Worm (Caenorhabditis elegans) whole organism, young adult: ENCODE measurements around the gene C05D9.9.

ENCODE experiments used
- B0035.1 ChIP-seq: sonication (generic microtip); optimal IDR thresholded peaks from 2 replicates; lab custom pipeline; 2016; ENCODE audit warnings: missing genetic modification characterization, mild to moderate bottlenecking, missing compliant biosample characterization, missing genotype, missing genetic modification reagents
- C06A6.2 ChIP-seq: fragments of 200-800 bp; sonication (Bioruptor generic); conservative IDR thresholded peaks from 2 replicates; pipeline ENCODE4 v1.3.6; 2022; ENCODE audit warnings: missing genetic modification characterization, missing compliant biosample characterization
- C17E4.6 ChIP-seq: fragments of 200-800 bp; sonication (Bioruptor generic); IDR thresholded peaks from 2 replicates; pipeline ENCODE4 v1.3.6; 2022; ENCODE audit warnings: missing genetic modification reagents, missing genetic modification characterization, missing compliant biosample characterization
- D2030.7 ChIP-seq: fragments of 200-800 bp; sonication (Bioruptor generic); IDR thresholded peaks from 2 replicates; pipeline ENCODE4 v1.3.6; 2022; ENCODE audit warnings: missing genetic modification reagents, missing genetic modification characterization, missing compliant biosample characterization
- F10E7.11 ChIP-seq: sonication (generic microtip); optimal IDR thresholded peaks from 2 replicates; lab custom pipeline; 2017; ENCODE audit warnings: mild to moderate bottlenecking, missing genetic modification characterization, moderate library complexity, missing compliant biosample characterization
- F23B12.7 ChIP-seq: sonication (generic microtip); optimal IDR thresholded peaks from 2 replicates; lab custom pipeline; 2017; ENCODE audit warnings: missing genetic modification characterization, mild to moderate bottlenecking, missing compliant biosample characterization, antibody characterized with exemption, moderate library complexity; ENCODE audit not compliant: insufficient read depth
- K12H6.12 ChIP-seq: fragments of 200-800 bp; sonication (Bioruptor generic); optimal IDR thresholded peaks from 2 replicates; lab custom pipeline; 2018; ENCODE audit warnings: mild to moderate bottlenecking, missing genetic modification characterization, missing compliant biosample characterization
- T26A5.8 ChIP-seq: sonication (generic microtip); optimal IDR thresholded peaks from 2 replicates; lab custom pipeline; 2016; ENCODE audit warnings: missing genetic modification characterization, missing compliant biosample characterization
- Y79H2A.3 ChIP-seq: fragments of 200-800 bp; sonication (Bioruptor generic); conservative IDR thresholded peaks from 2 replicates; pipeline ENCODE4 v1.3.6; 2022; ENCODE audit warnings: missing genetic modification reagents, missing genetic modification characterization, missing compliant biosample characterization
- Y95B8A.8 ChIP-seq: fragments of 200-800 bp; sonication (Bioruptor generic); IDR thresholded peaks from 2 replicates; pipeline ENCODE4 v1.3.6; 2022; ENCODE audit warnings: missing genetic modification reagents, missing genetic modification characterization, missing compliant biosample characterization
- athp-1 ChIP-seq: sonication (generic microtip); optimal IDR thresholded peaks from 2 replicates; lab custom pipeline; 2017; ENCODE audit warnings: mild to moderate bottlenecking, missing genetic modification characterization, missing compliant biosample characterization
- attf-3 ChIP-seq: fragments of 200-800 bp; sonication (Bioruptor generic); conservative IDR thresholded peaks from 2 replicates; pipeline ENCODE4 v1.3.6; 2022; ENCODE audit warnings: missing genetic modification reagents, missing genetic modification characterization, missing compliant biosample characterization
- cebp-1 ChIP-seq, 2 experiments: fragments of 200-800 bp in 1 of 2; sonication (Bioruptor generic) in 1 of 2; sonication (generic microtip) in 1 of 2; IDR thresholded peaks in 1 of 2; optimal IDR thresholded peaks in 1 of 2; 2 replicates each; pipeline versions ENCODE4 v1.3.6 to Lab custom; 2017 to 2022; ENCODE audit warnings: missing compliant biosample characterization in 2 of 2, missing genetic modification characterization in 2 of 2, mild to moderate bottlenecking in 1 of 2, missing genetic modification reagents in 1 of 2, moderate library complexity in 1 of 2
- cebp-2 ChIP-seq: fragments of 200-800 bp; sonication (Bioruptor generic); IDR thresholded peaks from 2 replicates; pipeline ENCODE4 v1.3.6; 2022; ENCODE audit warnings: missing genetic modification characterization, missing compliant biosample characterization
- ceh-100 ChIP-seq: fragments of 200-800 bp; sonication (Bioruptor generic); IDR thresholded peaks from 2 replicates; pipeline ENCODE4 v1.3.6; 2022; ENCODE audit warnings: missing genetic modification reagents, missing genetic modification characterization, missing compliant biosample characterization
- ceh-40 ChIP-seq: fragments of 200-800 bp; sonication (Bioruptor generic); IDR thresholded peaks from 2 replicates; pipeline ENCODE4 v1.3.6; 2022; ENCODE audit warnings: missing genetic modification characterization, missing compliant biosample characterization
- ceh-79 ChIP-seq: sonication (generic microtip); optimal IDR thresholded peaks from 2 replicates; lab custom pipeline; 2017; ENCODE audit warnings: mild to moderate bottlenecking, missing genetic modification characterization, missing compliant biosample characterization
- ceh-91 ChIP-seq: fragments of 200-800 bp; sonication (Bioruptor generic); IDR thresholded peaks from 2 replicates; pipeline ENCODE4 v1.3.6; 2022; ENCODE audit warnings: missing genetic modification reagents, missing genetic modification characterization, missing compliant biosample characterization
- dpl-1 ChIP-seq: fragments of 150-350 bp; optimal IDR thresholded peaks from 2 replicates; lab custom pipeline; 2014; ENCODE audit warnings: missing biosample characterization, missing genetic modification reagents, missing genetic modification characterization
- egl-44 ChIP-seq: fragments of 200-800 bp; sonication (Bioruptor generic); IDR thresholded peaks from 2 replicates; pipeline ENCODE4 v1.3.6; 2022; ENCODE audit warnings: missing genetic modification reagents, missing genetic modification characterization, missing compliant biosample characterization
- ekl-4 ChIP-seq: fragments of 200-800 bp; sonication (Bioruptor generic); IDR thresholded peaks from 2 replicates; pipeline ENCODE4 v1.3.6; 2022; ENCODE audit warnings: missing genetic modification reagents, missing genetic modification characterization, missing compliant biosample characterization
- ets-4 ChIP-seq: fragments of 200-800 bp; sonication (Bioruptor generic); optimal IDR thresholded peaks from 2 replicates; lab custom pipeline; 2018; ENCODE audit warnings: mild to moderate bottlenecking, missing genetic modification characterization, missing compliant biosample characterization
- hlh-26 ChIP-seq: fragments of 200-800 bp; sonication (Bioruptor generic); conservative IDR thresholded peaks from 2 replicates; pipeline ENCODE4 v1.3.6; 2022; ENCODE audit warnings: missing genetic modification reagents, missing genetic modification characterization, missing compliant biosample characterization
- hmg-20 ChIP-seq: fragments of 200-800 bp; sonication (Bioruptor generic); IDR thresholded peaks from 2 replicates; pipeline ENCODE4 v1.3.6; 2022; ENCODE audit warnings: missing genetic modification reagents, missing genetic modification characterization, missing compliant biosample characterization
- lin-26 ChIP-seq: fragments of 200-800 bp; sonication (Bioruptor generic); IDR thresholded peaks from 2 replicates; pipeline ENCODE4 v1.3.6; 2022; ENCODE audit warnings: missing genetic modification reagents, missing genetic modification characterization, missing compliant biosample characterization
- lsl-1 ChIP-seq: fragments of 200-800 bp; sonication (Bioruptor generic); optimal IDR thresholded peaks from 2 replicates; lab custom pipeline; 2018; ENCODE audit warnings: mild to moderate bottlenecking, missing genetic modification characterization, moderate library complexity, missing compliant biosample characterization
- lsy-27 ChIP-seq: sonication (generic microtip); optimal IDR thresholded peaks from 2 replicates; lab custom pipeline; 2017; ENCODE audit warnings: missing genetic modification characterization, mild to moderate bottlenecking, missing compliant biosample characterization, antibody characterized with exemption, missing genotype, borderline replicate concordance; ENCODE audit not compliant: insufficient read depth
- madf-10 ChIP-seq: sonication (generic microtip); optimal IDR thresholded peaks from 2 replicates; lab custom pipeline; 2016; ENCODE audit warnings: mild to moderate bottlenecking, missing genetic modification characterization, missing compliant biosample characterization
- madf-8 ChIP-seq: fragments of 200-800 bp; sonication (Bioruptor generic); conservative IDR thresholded peaks from 2 replicates; pipeline ENCODE4 v1.3.6; 2022; ENCODE audit warnings: missing genetic modification reagents, missing genetic modification characterization, missing compliant biosample characterization
- nfya-2 ChIP-seq: fragments of 200-800 bp; sonication (Bioruptor generic); IDR thresholded peaks from 2 replicates; pipeline ENCODE4 v1.3.6; 2022; ENCODE audit warnings: missing genetic modification reagents, missing genetic modification characterization, missing compliant biosample characterization
- nhr-179 ChIP-seq: sonication (generic microtip); optimal IDR thresholded peaks from 2 replicates; lab custom pipeline; 2016; ENCODE audit warnings: mild to moderate bottlenecking, missing genetic modification characterization, missing compliant biosample characterization
- nhr-27 ChIP-seq: fragments of 200-800 bp; sonication (Bioruptor generic); optimal IDR thresholded peaks from 2 replicates; lab custom pipeline; 2018; ENCODE audit warnings: mild to moderate bottlenecking, missing genetic modification characterization, moderate library complexity, missing compliant biosample characterization
- pbrm-1 ChIP-seq: fragments of 200-800 bp; sonication (Bioruptor generic); IDR thresholded peaks from 2 replicates; pipeline ENCODE4 v1.3.6; 2022; ENCODE audit warnings: missing genetic modification reagents, missing genetic modification characterization, missing compliant biosample characterization
- repo-1 ChIP-seq: sonication (generic microtip); optimal IDR thresholded peaks from 2 replicates; lab custom pipeline; 2017; ENCODE audit warnings: mild to moderate bottlenecking, missing genetic modification characterization, missing compliant biosample characterization
- sdz-38 ChIP-seq: sonication (generic microtip); optimal IDR thresholded peaks from 2 replicates; lab custom pipeline; 2016; ENCODE audit warnings: missing genotype, missing genetic modification characterization, missing compliant biosample characterization
- sea-2 ChIP-seq: fragments of 200-800 bp; sonication (Bioruptor generic); IDR thresholded peaks from 2 replicates; pipeline ENCODE4 v1.3.6; 2022; ENCODE audit warnings: missing genetic modification characterization, missing compliant biosample characterization
- snpc-4 ChIP-seq, 5 experiments: fragments of 150-350 bp in 1 of 5; sonication (generic microtip) in 4 of 5; optimal IDR thresholded peaks; 2 replicates each; lab custom pipeline; 2014 to 2018; ENCODE audit warnings: missing genetic modification characterization in 5 of 5, missing biosample characterization in 3 of 5, antibody characterized with exemption in 2 of 5, mild to moderate bottlenecking in 2 of 5, missing compliant biosample characterization in 2 of 5, missing genotype in 2 of 5, moderate library complexity in 2 of 5, missing genetic modification reagents in 1 of 5
- somi-1 ChIP-seq: fragments of 200-800 bp; sonication (Bioruptor generic); optimal IDR thresholded peaks from 2 replicates; lab custom pipeline; 2018; ENCODE audit warnings: mild to moderate bottlenecking, missing genetic modification characterization, missing compliant biosample characterization
- tlf-1 ChIP-seq: fragments of 200-800 bp; sonication (Bioruptor generic); optimal IDR thresholded peaks from 2 replicates; lab custom pipeline; 2018; ENCODE audit warnings: mild to moderate bottlenecking, missing genetic modification characterization, missing compliant biosample characterization
- unc-62 ChIP-seq: fragments of 150-350 bp; optimal IDR thresholded peaks from 2 replicates; lab custom pipeline; 2014; ENCODE audit warnings: missing biosample characterization, missing genetic modification reagents, missing genetic modification characterization
- zim-3 ChIP-seq: sonication (generic microtip); optimal IDR thresholded peaks from 2 replicates; lab custom pipeline; 2017; ENCODE audit warnings: mild to moderate bottlenecking, missing genetic modification characterization, moderate library complexity, missing compliant biosample characterization
- ztf-22 ChIP-seq: fragments of 200-800 bp; sonication (Bioruptor generic); optimal IDR thresholded peaks from 2 replicates; lab custom pipeline; 2018; ENCODE audit warnings: mild to moderate bottlenecking, missing genetic modification characterization, moderate library complexity, missing compliant biosample characterization
- ztf-28 ChIP-seq: fragments of 200-800 bp; sonication (Bioruptor generic); IDR thresholded peaks from 2 replicates; pipeline ENCODE4 v1.3.6; 2022; ENCODE audit warnings: missing genetic modification reagents, missing genetic modification characterization, missing compliant biosample characterization
- ztf-6 ChIP-seq: fragments of 200-800 bp; sonication (Bioruptor generic); IDR thresholded peaks from 2 replicates; pipeline ENCODE4 v1.3.6; 2022; ENCODE audit warnings: missing genetic modification reagents, missing genetic modification characterization, missing compliant biosample characterization

C05D9.9 gene

DNA sequence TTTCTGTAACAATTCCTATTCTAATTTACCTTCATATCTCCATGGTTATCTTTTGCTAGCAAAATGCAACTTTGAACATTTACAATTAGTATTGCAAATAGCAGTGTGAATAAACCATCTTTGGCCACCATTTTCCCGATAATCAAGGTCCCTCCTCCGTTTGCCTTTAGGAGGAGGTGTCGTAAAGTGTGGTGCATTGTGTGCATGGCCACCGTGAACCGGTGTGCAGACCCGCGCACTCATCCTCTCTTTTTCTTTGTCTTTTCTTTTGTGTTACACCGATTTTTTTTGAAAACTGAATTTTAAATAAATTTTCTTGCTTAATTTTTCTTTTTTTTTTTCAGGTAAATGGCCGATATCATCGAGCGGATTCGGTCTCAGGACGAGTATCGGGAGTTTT, 27.2 kb downstream of the C05D9.9 start, which contains the start of the genes pigx-1 and rme-6:
Gene pigx-1 (minus strand): TSS at position 206 of the 400 bp plus-strand sequence.
Gene rme-6 (plus strand): TSS at position 345 of the 400 bp plus-strand sequence.
- TF ChIP-seq T26A5.8 (tag; lab: Kevin White, UChicago) (no peak), tlf-1 (GFP tag; lab: Kevin White, UChicago) (no peak), lin-26 (GFP tag; lab: Robert Waterston, UW) (no peak), C17E4.6 (no peak), ceh-91 (GFP tag; lab: Robert Waterston, UW) (no peak), ceh-40 (GFP tag; lab: Robert Waterston, UW) (no peak), hmg-20 (GFP tag; lab: Robert Waterston, UW) (no peak), hlh-26 (no peak), cebp-2 (GFP tag; lab: Robert Waterston, UW) (no peak)

DNA sequence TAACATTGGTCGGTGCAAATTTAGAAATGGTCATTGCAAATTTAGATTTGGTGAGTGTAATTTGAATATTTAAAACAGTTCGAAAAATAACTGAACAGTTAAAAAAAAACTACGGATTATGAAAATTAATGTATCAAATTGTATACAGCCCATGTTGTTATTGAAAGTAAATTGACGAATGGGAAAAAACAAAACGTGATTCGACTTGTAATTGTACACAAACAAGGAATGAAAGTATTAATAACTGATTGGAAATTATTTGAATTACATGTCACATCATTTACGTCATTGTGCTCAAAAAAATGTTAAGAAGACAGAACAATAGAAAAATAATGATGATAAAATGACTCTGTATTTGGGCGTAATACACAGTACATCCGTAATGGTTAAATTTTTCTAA, 29.7 kb downstream of the C05D9.9 start:
- TF ChIP-seq repo-1 (tag; lab: Kevin White, UChicago) (no peak), ekl-4 (GFP tag; lab: Robert Waterston, UW) (no peak), unc-62 (GFP tag; lab: Kevin White, UChicago) (no peak), D2030.7 (GFP tag; lab: Robert Waterston, UW) (no peak), lsl-1 (no peak), tlf-1 (GFP tag; lab: Kevin White, UChicago) (no peak), ztf-22 (GFP tag; lab: Kevin White, UChicago) (no peak), madf-10 (no peak), nhr-27 (tag; lab: Kevin White, UChicago) (no peak), madf-8 (GFP tag; lab: Robert Waterston, UW) (no peak), B0035.1 (tag; lab: Kevin White, UChicago) (no peak), snpc-4 (GFP tag; optimal IDR thresholded peaks at IDR 0.05; lab: Kevin White, UChicago) (no peak), snpc-4 (tag; optimal IDR thresholded peaks at IDR 0.05; lab: Kevin White, UChicago) (no peak), F23B12.7 (tag; lab: Kevin White, UChicago) (no peak)

DNA sequence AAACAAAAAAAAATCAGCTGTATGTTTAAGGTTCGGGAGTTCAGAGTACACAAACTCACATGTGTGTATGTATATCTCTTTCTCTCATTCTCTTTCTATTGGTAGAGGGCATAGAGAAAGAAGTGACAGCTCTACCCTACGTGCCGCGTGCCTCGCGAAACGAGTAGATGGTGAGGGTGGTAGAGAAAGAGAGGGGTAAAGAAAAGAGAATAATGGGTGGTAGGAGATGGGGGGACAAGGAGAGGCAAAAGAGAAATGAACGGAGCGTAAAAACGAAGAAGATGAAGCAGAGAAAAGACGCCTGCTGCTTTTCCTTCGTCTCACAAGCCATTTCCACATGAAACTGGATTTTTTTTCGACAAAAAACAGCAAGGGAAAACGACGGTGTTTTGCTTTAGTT, 30.9 kb downstream of the C05D9.9 start:
- no peak for TF ChIP-seq lsy-27
- no peak for TF ChIP-seq athp-1 (tag; lab: Kevin White, UChicago)
- TF ChIP-seq ztf-6 (GFP tag; lab: Robert Waterston, UW) = no peak
- peak; percentile 60 for TF ChIP-seq ceh-79 (tag; lab: Kevin White, UChicago)
- TF ChIP-seq nfya-2 (GFP tag; lab: Robert Waterston, UW) = no peak
- TF ChIP-seq hmg-20 (GFP tag; lab: Robert Waterston, UW) = peak; percentile 79
- peak; percentile 82 for TF ChIP-seq egl-44 (GFP tag; lab: Robert Waterston, UW)
- no peak for TF ChIP-seq ztf-28 (GFP tag; lab: Robert Waterston, UW)
- no peak for TF ChIP-seq sdz-38 (tag; lab: Kevin White, UChicago)
- no peak for TF ChIP-seq dpl-1
- peak; percentile 78 for TF ChIP-seq C06A6.2 (GFP tag; lab: Robert Waterston, UW)
- no peak for TF ChIP-seq nhr-179
- TF ChIP-seq Y95B8A.8 (GFP tag; lab: Robert Waterston, UW) = no peak
- peak; percentile 94 for TF ChIP-seq somi-1
- TF ChIP-seq ets-4 = no peak
- no peak for TF ChIP-seq Y79H2A.3
- TF ChIP-seq F10E7.11 (tag; lab: Kevin White, UChicago) = no peak
- TF ChIP-seq D2030.7 (GFP tag; lab: Robert Waterston, UW) = no peak
- no peak; the same call in 1 of the 2 replicates for TF ChIP-seq ceh-100 (GFP tag; lab: Robert Waterston, UW)
- TF ChIP-seq zim-3 (tag; lab: Kevin White, UChicago) = no peak
- no peak for TF ChIP-seq sea-2 (GFP tag; lab: Robert Waterston, UW)
- TF ChIP-seq K12H6.12 = peak; percentile 95
- no peak for TF ChIP-seq T26A5.8 (tag; lab: Kevin White, UChicago)
- peak; percentile 56; the same call in 1 of the 2 replicates for TF ChIP-seq cebp-1 (GFP tag; IDR thresholded peaks at IDR 0.05; lab: Robert Waterston, UW)
- peak; percentile 89 for TF ChIP-seq cebp-1 (tag; optimal IDR thresholded peaks at IDR 0.05; lab: Kevin White, UChicago)
- no peak for TF ChIP-seq attf-3 (GFP tag; lab: Robert Waterston, UW)
- peak; percentile 83 for TF ChIP-seq pbrm-1 (GFP tag; lab: Robert Waterston, UW)
- no peak for TF ChIP-seq ceh-91 (GFP tag; lab: Robert Waterston, UW)
